Worm (Caenorhabditis elegans): ENCODE results near the gene brp-1.

The brp-1 gene

ce11 chrIII:12015611-12016010 is 4.7 kb upstream of the brp-1 start:
- no peak for TF ChIP-seq klf-2 (GFP tag; conservative IDR thresholded peaks at IDR 0.05)

ce11 chrIII:12017999-12018398 is 2.4 kb upstream of the brp-1 start:
- no peak for TF ChIP-seq T22C8.4 (GFP tag; IDR thresholded peaks at IDR 0.05)
- TF ChIP-seq ztf-23 (GFP tag; IDR thresholded peaks at IDR 0.05) = no peak
- TF ChIP-seq flt-1 (GFP tag; IDR thresholded peaks at IDR 0.05) = no peak
- TF ChIP-seq ref-1 (GFP tag; conservative IDR thresholded peaks at IDR 0.05) = no peak
- no peak for TF ChIP-seq klf-2 (GFP tag; conservative IDR thresholded peaks at IDR 0.05)
- no peak for TF ChIP-seq tab-1 (GFP tag; IDR thresholded peaks at IDR 0.05)
- no peak for TF ChIP-seq cog-1 (tag; optimal IDR thresholded peaks at IDR 0.05)
- TF ChIP-seq med-1 (GFP tag; optimal IDR thresholded peaks at IDR 0.05; ENCODE audit: insufficient read depth) = no peak
- no peak for TF ChIP-seq ztf-29 (GFP tag; IDR thresholded peaks at IDR 0.05)

- no peak for TF ChIP-seq ztf-29 (GFP tag; IDR thresholded peaks at IDR 0.05)
- TF ChIP-seq klf-2 (GFP tag; conservative IDR thresholded peaks at IDR 0.05) = no peak
- TF ChIP-seq ref-1 (GFP tag; conservative IDR thresholded peaks at IDR 0.05) = no peak
- no peak for TF ChIP-seq flt-1 (GFP tag; IDR thresholded peaks at IDR 0.05)
- TF ChIP-seq med-1 (GFP tag; optimal IDR thresholded peaks at IDR 0.05; ENCODE audit: insufficient read depth) = no peak
- TF ChIP-seq tab-1 (GFP tag; IDR thresholded peaks at IDR 0.05) = no peak
- no peak for TF ChIP-seq ztf-23 (GFP tag; IDR thresholded peaks at IDR 0.05)
- TF ChIP-seq cog-1 (tag; optimal IDR thresholded peaks at IDR 0.05) = no peak
- no peak for TF ChIP-seq T22C8.4 (GFP tag; IDR thresholded peaks at IDR 0.05)
Measured at ce11 chrIII:12022281-12022680, 1.9 kb downstream of the brp-1 start.

ce11 chrIII:12028769-12029168 is 8.4 kb downstream of the brp-1 start, which contains the start of gene Y79H2A.12:
Gene Y79H2A.12, minus strand, starts transcription at chrIII:12028869.
- no peak for TF ChIP-seq cog-1 (tag; optimal IDR thresholded peaks at IDR 0.05)
- TF ChIP-seq klf-2 (GFP tag; conservative IDR thresholded peaks at IDR 0.05) = no peak
- no peak for TF ChIP-seq ztf-29 (GFP tag; IDR thresholded peaks at IDR 0.05)
- no peak for TF ChIP-seq med-1 (GFP tag; optimal IDR thresholded peaks at IDR 0.05; ENCODE audit: insufficient read depth)
- no peak for TF ChIP-seq T22C8.4 (GFP tag; IDR thresholded peaks at IDR 0.05)
- TF ChIP-seq flt-1 (GFP tag; IDR thresholded peaks at IDR 0.05) = no peak
- no peak for TF ChIP-seq tab-1 (GFP tag; IDR thresholded peaks at IDR 0.05)
- no peak for TF ChIP-seq ref-1 (GFP tag; conservative IDR thresholded peaks at IDR 0.05)
- no peak for TF ChIP-seq ztf-23 (GFP tag; IDR thresholded peaks at IDR 0.05)

ce11 chrIII:12030669-12031068 is 10.3 kb downstream of the brp-1 start, which contains the start of gene Y79H2A.2:
Gene Y79H2A.2, minus strand, starts transcription at chrIII:12030769.
- TF ChIP-seq med-1 (GFP tag; optimal IDR thresholded peaks at IDR 0.05; ENCODE audit: insufficient read depth) = no peak
- no peak for TF ChIP-seq flt-1 (GFP tag; IDR thresholded peaks at IDR 0.05)
- TF ChIP-seq tab-1 (GFP tag; IDR thresholded peaks at IDR 0.05) = no peak
- TF ChIP-seq klf-2 (GFP tag; conservative IDR thresholded peaks at IDR 0.05) = no peak
- TF ChIP-seq ref-1 (GFP tag; conservative IDR thresholded peaks at IDR 0.05) = no peak
- TF ChIP-seq ztf-23 (GFP tag; IDR thresholded peaks at IDR 0.05) = no peak
- TF ChIP-seq cog-1 (tag; optimal IDR thresholded peaks at IDR 0.05) = no peak
- TF ChIP-seq T22C8.4 (GFP tag; IDR thresholded peaks at IDR 0.05) = no peak

- TF ChIP-seq med-1 (GFP tag; optimal IDR thresholded peaks at IDR 0.05; ENCODE audit: insufficient read depth) (no peak), ztf-23 (GFP tag; IDR thresholded peaks at IDR 0.05) (no peak), flt-1 (GFP tag; IDR thresholded peaks at IDR 0.05) (no peak), klf-2 (GFP tag; conservative IDR thresholded peaks at IDR 0.05) (no peak), cog-1 (tag; optimal IDR thresholded peaks at IDR 0.05) (no peak), tab-1 (GFP tag; IDR thresholded peaks at IDR 0.05) (no peak), ref-1 (GFP tag; conservative IDR thresholded peaks at IDR 0.05) (no peak), T22C8.4 (GFP tag; IDR thresholded peaks at IDR 0.05) (no peak), ztf-29 (GFP tag; IDR thresholded peaks at IDR 0.05) (no peak)
Measured at ce11 chrIII:12033259-12033658, 12.9 kb downstream of the brp-1 start.

ce11 chrIII:12034311-12034710 is 14.0 kb downstream of the brp-1 start:
- 0 out of 2 replicates have a peak, but pooled peaks have one; percentile 25 for TF ChIP-seq klf-2 (GFP tag; conservative IDR thresholded peaks at IDR 0.05)
- TF ChIP-seq ztf-29 (GFP tag; IDR thresholded peaks at IDR 0.05) = no peak
- TF ChIP-seq med-1 (GFP tag; optimal IDR thresholded peaks at IDR 0.05; ENCODE audit: insufficient read depth) = no peak
- TF ChIP-seq ztf-23 (GFP tag; IDR thresholded peaks at IDR 0.05) = no peak
- TF ChIP-seq T22C8.4 (GFP tag; IDR thresholded peaks at IDR 0.05) = no peak

ce11 chrIII:12037217-12037616 is 16.9 kb downstream of the brp-1 start:
- TF ChIP-seq ztf-29 (GFP tag; IDR thresholded peaks at IDR 0.05) (no peak), ref-1 (GFP tag; conservative IDR thresholded peaks at IDR 0.05) (no peak), tab-1 (GFP tag; IDR thresholded peaks at IDR 0.05) (no peak), klf-2 (GFP tag; conservative IDR thresholded peaks at IDR 0.05) (no peak), cog-1 (tag; optimal IDR thresholded peaks at IDR 0.05) (no peak), med-1 (GFP tag; optimal IDR thresholded peaks at IDR 0.05; ENCODE audit: insufficient read depth) (no peak), T22C8.4 (GFP tag; IDR thresholded peaks at IDR 0.05) (no peak), ztf-23 (GFP tag; IDR thresholded peaks at IDR 0.05) (no peak), flt-1 (GFP tag; IDR thresholded peaks at IDR 0.05) (no peak)

ce11 chrIII:12040999-12041398 is 20.6 kb downstream of the brp-1 start, which contains the start of gene Y79H2A.4:
Gene Y79H2A.4, plus strand, starts transcription at chrIII:12041299.
- TF ChIP-seq flt-1 (GFP tag; IDR thresholded peaks at IDR 0.05) (no peak), ztf-23 (GFP tag; IDR thresholded peaks at IDR 0.05) (no peak), klf-2 (GFP tag; conservative IDR thresholded peaks at IDR 0.05) (no peak), tab-1 (GFP tag; IDR thresholded peaks at IDR 0.05) (no peak), ztf-29 (GFP tag; IDR thresholded peaks at IDR 0.05) (no peak), T22C8.4 (GFP tag; IDR thresholded peaks at IDR 0.05) (no peak), cog-1 (tag; optimal IDR thresholded peaks at IDR 0.05) (no peak), med-1 (GFP tag; optimal IDR thresholded peaks at IDR 0.05; ENCODE audit: insufficient read depth) (no peak), ref-1 (GFP tag; conservative IDR thresholded peaks at IDR 0.05) (no peak)

ce11 chrIII:12052206-12052605 is 31.9 kb downstream of the brp-1 start, which contains the start of gene Y79H2A.3:
Gene Y79H2A.3, minus strand, starts transcription at chrIII:12052306.
- TF ChIP-seq T22C8.4 (GFP tag; IDR thresholded peaks at IDR 0.05) (no peak), tab-1 (GFP tag; IDR thresholded peaks at IDR 0.05) (no peak), ref-1 (GFP tag; conservative IDR thresholded peaks at IDR 0.05) (no peak), cog-1 (tag; optimal IDR thresholded peaks at IDR 0.05) (no peak), flt-1 (GFP tag; IDR thresholded peaks at IDR 0.05) (no peak), klf-2 (GFP tag; conservative IDR thresholded peaks at IDR 0.05) (no peak), ztf-29 (GFP tag; IDR thresholded peaks at IDR 0.05) (no peak), med-1 (GFP tag; optimal IDR thresholded peaks at IDR 0.05; ENCODE audit: insufficient read depth) (no peak), ztf-23 (GFP tag; IDR thresholded peaks at IDR 0.05) (no peak)
